Fruit fly (Drosophila melanogaster) whole organism, embryonic: ENCODE data around the gene CG10345.

Experiments
- Aef1 ChIP-seq: fragments of 200-800 bp; sonication (Bioruptor generic); IDR thresholded peaks from 3 replicates; pipeline ENCODE4 v1.3.6; 2022; ENCODE audit warnings: missing biosample characterization, missing genetic modification characterization
- CG10267 ChIP-seq: fragments of 200-800 bp; sonication (Bioruptor generic); optimal IDR thresholded peaks from 2 replicates; lab custom pipeline; 2018; ENCODE audit warnings: missing biosample characterization, mild to moderate bottlenecking, missing genetic modification characterization, moderate library complexity
- CG11695 ChIP-seq: fragments of 200-800 bp; sonication (Bioruptor generic); IDR thresholded peaks from 3 replicates; pipeline ENCODE4 v1.3.6; 2022; ENCODE audit warnings: missing biosample characterization, missing genetic modification characterization
- CG11696 ChIP-seq: fragments of 200-800 bp; sonication (Bioruptor generic); IDR thresholded peaks from 2 replicates; pipeline ENCODE4 v1.3.6; 2022; ENCODE audit warnings: missing biosample characterization, missing genetic modification characterization
- CG12299 ChIP-seq: fragments of 200-800 bp; sonication (Bioruptor generic); optimal IDR thresholded peaks from 2 replicates; lab custom pipeline; 2018; ENCODE audit warnings: missing biosample characterization, mild to moderate bottlenecking, missing genetic modification characterization
- CG12659 ChIP-seq: fragments of 200-800 bp; sonication (Bioruptor generic); optimal IDR thresholded peaks from 3 replicates; lab custom pipeline; 2017; ENCODE audit warnings: mild to moderate bottlenecking, missing biosample characterization, missing genetic modification reagents, missing genetic modification characterization
- CG13287 ChIP-seq: fragments of 200-800 bp; sonication (Bioruptor generic); IDR thresholded peaks from 2 replicates; pipeline ENCODE4 v1.3.6; 2022; ENCODE audit warnings: missing biosample characterization, missing genetic modification characterization; ENCODE audit not compliant: partially characterized antibody
- CG13296 ChIP-seq: fragments of 200-800 bp; sonication (Bioruptor generic); optimal IDR thresholded peaks from 3 replicates; lab custom pipeline; 2018; ENCODE audit warnings: missing biosample characterization, mild to moderate bottlenecking, missing genetic modification characterization
- CG15601 ChIP-seq: fragments of 200-800 bp; sonication (Bioruptor generic); optimal IDR thresholded peaks from 3 replicates; lab custom pipeline; 2019; ENCODE audit warnings: missing biosample characterization, mild to moderate bottlenecking, missing genetic modification characterization, moderate library complexity
- CG16779 ChIP-seq: fragments of 200-800 bp; sonication (Bioruptor generic); IDR thresholded peaks from 2 replicates; pipeline ENCODE4 v1.3.6; 2022; ENCODE audit warnings: missing biosample characterization, missing genetic modification characterization
- CG2116 ChIP-seq: fragments of 200-800 bp; sonication (Bioruptor generic); optimal IDR thresholded peaks from 3 replicates; lab custom pipeline; 2018; ENCODE audit warnings: missing biosample characterization, mild to moderate bottlenecking, missing genetic modification characterization
- CG34224 ChIP-seq: fragments of 200-800 bp; sonication (Bioruptor generic); IDR thresholded peaks from 3 replicates; pipeline ENCODE4 v1.3.6; 2022; ENCODE audit warnings: missing biosample characterization, missing genetic modification characterization; ENCODE audit not compliant: partially characterized antibody
- CG34376 ChIP-seq: fragments of 200-800 bp; sonication (Bioruptor generic); optimal IDR thresholded peaks from 2 replicates; lab custom pipeline; 2018; ENCODE audit warnings: missing biosample characterization, mild to moderate bottlenecking, missing genetic modification characterization
- CG6689 ChIP-seq: fragments of 200-800 bp; sonication (Bioruptor generic); IDR thresholded peaks from 2 replicates; pipeline ENCODE4 v1.3.6; 2022; ENCODE audit warnings: missing biosample characterization, missing genetic modification characterization
- CG7987 ChIP-seq: fragments of 200-800 bp; sonication (Bioruptor generic); optimal IDR thresholded peaks from 2 replicates; lab custom pipeline; 2018; ENCODE audit warnings: missing biosample characterization, mild to moderate bottlenecking, missing genetic modification characterization, moderate library complexity
- CG8944 ChIP-seq: fragments of 200-800 bp; sonication (Bioruptor generic); optimal IDR thresholded peaks from 3 replicates; lab custom pipeline; 2016; ENCODE audit warnings: missing biosample characterization, missing genetic modification characterization
- CG9797 ChIP-seq: fragments of 200-800 bp; sonication (Bioruptor generic); optimal IDR thresholded peaks from 3 replicates; lab custom pipeline; 2018; ENCODE audit warnings: missing biosample characterization, mild to moderate bottlenecking, missing genetic modification characterization
- Deaf1 ChIP-seq: fragments of 200-800 bp; optimal IDR thresholded peaks from 3 replicates; lab custom pipeline; 2019; ENCODE audit warnings: missing biosample characterization, mild to moderate bottlenecking, missing genetic modification characterization, moderate library complexity
- ERR ChIP-seq: fragments of 200-800 bp; sonication (Bioruptor generic); optimal IDR thresholded peaks from 2 replicates; lab custom pipeline; 2016; ENCODE audit warnings: missing biosample characterization, missing genetic modification characterization
- Ets97D ChIP-seq: fragments of 200-800 bp; sonication (Bioruptor generic); optimal IDR thresholded peaks from 3 replicates; lab custom pipeline; 2016; ENCODE audit warnings: missing biosample characterization, missing genetic modification characterization
- Fer3 ChIP-seq: fragments of 200-800 bp; sonication (Bioruptor generic); optimal IDR thresholded peaks from 2 replicates; lab custom pipeline; 2018; ENCODE audit warnings: missing biosample characterization, mild to moderate bottlenecking, missing genetic modification characterization, moderate library complexity
- HLH4C ChIP-seq: fragments of 200-800 bp; sonication (Bioruptor generic); IDR thresholded peaks from 3 replicates; pipeline ENCODE4 v1.3.6; 2022; ENCODE audit warnings: missing biosample characterization, missing genetic modification characterization; ENCODE audit not compliant: partially characterized antibody
- HmgD ChIP-seq: fragments of 200-800 bp; sonication (Bioruptor generic); optimal IDR thresholded peaks from 3 replicates; lab custom pipeline; 2016; ENCODE audit warnings: missing biosample characterization, missing genetic modification characterization
- Lim3 ChIP-seq: fragments of 200-800 bp; sonication (Bioruptor generic); IDR thresholded peaks from 2 replicates; pipeline ENCODE4 v1.3.6; 2022; ENCODE audit warnings: missing biosample characterization, missing genetic modification characterization
- MESR4 ChIP-seq: fragments of 200-800 bp; sonication (Bioruptor generic); optimal IDR thresholded peaks from 2 replicates; lab custom pipeline; 2018; ENCODE audit warnings: missing biosample characterization, mild to moderate bottlenecking, missing genetic modification characterization, moderate library complexity
- Myb ChIP-seq: fragments of 200-800 bp; sonication (Bioruptor generic); optimal IDR thresholded peaks from 2 replicates; lab custom pipeline; 2016; ENCODE audit warnings: missing biosample characterization, missing genetic modification characterization
- Nf-YA ChIP-seq: fragments of 200-800 bp; sonication (Bioruptor generic); IDR thresholded peaks from 2 replicates; pipeline ENCODE4 v1.3.6; 2022; ENCODE audit warnings: missing biosample characterization, missing genetic modification characterization
- Nf-YC ChIP-seq: fragments of 200-800 bp; optimal IDR thresholded peaks from 3 replicates; lab custom pipeline; 2019; ENCODE audit warnings: missing biosample characterization, mild to moderate bottlenecking, missing genetic modification characterization, moderate library complexity
- Opbp ChIP-seq: fragments of 200-800 bp; sonication (Bioruptor generic); IDR thresholded peaks from 3 replicates; pipeline ENCODE4 v1.3.6; 2022; ENCODE audit warnings: missing biosample characterization, missing genetic modification characterization; ENCODE audit not compliant: partially characterized antibody
- Scr ChIP-seq: fragments of 200-800 bp; sonication (Bioruptor generic); IDR thresholded peaks from 2 replicates; pipeline ENCODE4 v1.3.6; 2022; ENCODE audit warnings: missing biosample characterization, missing genetic modification characterization; ENCODE audit not compliant: partially characterized antibody
- Sin3A ChIP-seq: fragments of >200 bp; optimal IDR thresholded peaks from 2 replicates; lab custom pipeline; 2018
- Sry-δ ChIP-seq: fragments of 200-800 bp; sonication (Bioruptor generic); optimal IDR thresholded peaks from 2 replicates; lab custom pipeline; 2016; ENCODE audit warnings: missing biosample characterization, missing genetic modification characterization
- TFAM ChIP-seq: fragments of 200-800 bp; sonication (Bioruptor generic); optimal IDR thresholded peaks from 2 replicates; lab custom pipeline; 2017; ENCODE audit warnings: missing biosample characterization, missing genetic modification characterization, inconsistent platforms
- YL-1 ChIP-seq: fragments of 200-800 bp; sonication (Bioruptor generic); optimal IDR thresholded peaks from 3 replicates; lab custom pipeline; 2017; ENCODE audit warnings: missing biosample characterization, mild to moderate bottlenecking, missing genetic modification characterization
- amos ChIP-seq: fragments of 200-800 bp; sonication (Bioruptor generic); IDR thresholded peaks from 2 replicates; pipeline ENCODE4 v1.3.6; 2022; ENCODE audit warnings: missing biosample characterization, missing genetic modification characterization; ENCODE audit not compliant: partially characterized antibody
- ap ChIP-seq: fragments of 200-800 bp; sonication (Bioruptor generic); IDR thresholded peaks from 2 replicates; pipeline ENCODE4 v1.3.6; 2022; ENCODE audit warnings: missing biosample characterization, missing genetic modification characterization
- bbx ChIP-seq: fragments of 200-800 bp; sonication (Bioruptor generic); IDR thresholded peaks from 2 replicates; pipeline ENCODE4 v1.3.6; 2022; ENCODE audit warnings: missing biosample characterization, missing genetic modification characterization; ENCODE audit not compliant: partially characterized antibody
- ems ChIP-seq: fragments of 200-800 bp; sonication (Bioruptor generic); optimal IDR thresholded peaks from 3 replicates; lab custom pipeline; 2016; ENCODE audit warnings: missing biosample characterization, missing genetic modification characterization
- gfzf ChIP-seq: fragments of 200-800 bp; sonication (Bioruptor generic); optimal IDR thresholded peaks from 2 replicates; lab custom pipeline; 2016; ENCODE audit warnings: missing biosample characterization, mild to moderate bottlenecking, missing genetic modification characterization, moderate library complexity
- grn ChIP-seq: fragments of 200-800 bp; sonication (Bioruptor generic); optimal IDR thresholded peaks from 3 replicates; lab custom pipeline; 2017; ENCODE audit warnings: missing biosample characterization, missing genetic modification characterization
- jigr1 ChIP-seq: fragments of 200-800 bp; sonication (Bioruptor generic); IDR thresholded peaks from 3 replicates; pipeline ENCODE4 v1.3.6; 2022; ENCODE audit warnings: missing biosample characterization, missing genetic modification characterization
- nom ChIP-seq: fragments of 200-800 bp; sonication (Bioruptor generic); optimal IDR thresholded peaks from 2 replicates; lab custom pipeline; 2017; ENCODE audit warnings: missing biosample characterization, missing genetic modification characterization, mild to moderate bottlenecking, moderate library complexity, missing genetic modification reagents
- pzg ChIP-seq: fragments of 200-800 bp; sonication (Bioruptor generic); optimal IDR thresholded peaks from 3 replicates; lab custom pipeline; 2018; ENCODE audit warnings: missing biosample characterization, mild to moderate bottlenecking, missing genetic modification characterization, moderate library complexity
- rib ChIP-seq: fragments of 200-800 bp; sonication (Bioruptor generic); IDR thresholded peaks from 2 replicates; pipeline ENCODE4 v1.3.6; 2022; ENCODE audit warnings: missing biosample characterization, missing genetic modification characterization
- row ChIP-seq: fragments of 200-800 bp; sonication (Bioruptor generic); IDR thresholded peaks from 3 replicates; pipeline ENCODE4 v1.3.6; 2022; ENCODE audit warnings: missing biosample characterization, missing genetic modification characterization
- sens ChIP-seq: fragments of 200-800 bp; sonication (Bioruptor generic); peaks from one replicate; lab custom pipeline; 2016; ENCODE audit warnings: missing biosample characterization, missing genetic modification characterization
- slou ChIP-seq: fragments of 200-800 bp; sonication (Bioruptor generic); optimal IDR thresholded peaks from 3 replicates; lab custom pipeline; 2016; ENCODE audit warnings: missing biosample characterization, missing genetic modification characterization
- tap ChIP-seq: fragments of 200-800 bp; optimal IDR thresholded peaks from 3 replicates; lab custom pipeline; 2019; ENCODE audit warnings: missing biosample characterization, mild to moderate bottlenecking, missing genetic modification characterization, moderate library complexity
- tio ChIP-seq: fragments of 200-800 bp; sonication (Bioruptor generic); optimal IDR thresholded peaks from 2 replicates; lab custom pipeline; 2017; ENCODE audit warnings: missing biosample characterization, missing genetic modification characterization, inconsistent platforms
- tup ChIP-seq: fragments of 200-800 bp; sonication (Bioruptor generic); optimal IDR thresholded peaks from 2 replicates; lab custom pipeline; 2016; ENCODE audit warnings: missing biosample characterization, mild to moderate bottlenecking, missing genetic modification characterization, moderate library complexity
- unc-4 ChIP-seq: fragments of 200-800 bp; sonication (Bioruptor generic); IDR thresholded peaks from 2 replicates; pipeline ENCODE4 v1.3.6; 2022; ENCODE audit warnings: missing biosample characterization, missing genetic modification characterization; ENCODE audit not compliant: partially characterized antibody

CG10345 gene

dm6 chr3R:16643591-16643990 is 38.9 kb upstream of the CG10345 start, which contains the start of gene Arl6IP1 (continued):
- TF ChIP-seq Myb (peak; percentile 72), amos (GFP tag; lab: Robert Waterston, UW) (peak; percentile 39; the same call in 1 of the 2 replicates), Sry-δ (GFP tag; lab: Kevin White, UChicago) (peak; percentile 62), Aef1 (GFP tag; lab: Robert Waterston, UW) (no peak), rib (GFP tag; lab: Robert Waterston, UW) (no peak), grn (GFP tag; lab: Kevin White, UChicago) (no peak), unc-4 (peak; percentile 34; the same call in 1 of the 2 replicates), CG16779 (GFP tag; lab: Robert Waterston, UW) (no peak), CG10267 (tag; lab: Kevin White, UChicago) (peak; percentile 32), CG15601 (tag; lab: Kevin White, UChicago) (peak; percentile 31), row (GFP tag; lab: Robert Waterston, UW) (no peak), Nf-YC (tag; lab: Kevin White, UChicago) (no peak), CG6689 (GFP tag; lab: Robert Waterston, UW) (no peak), Nf-YA (GFP tag; lab: Robert Waterston, UW) (no peak), HmgD (GFP tag; lab: Kevin White, UChicago) (no peak), Fer3 (tag; lab: Kevin White, UChicago) (no peak), nom (peak; percentile 8), CG12659 (peak; percentile 32), CG11695 (GFP tag; lab: Robert Waterston, UW) (no peak), jigr1 (GFP tag; lab: Robert Waterston, UW) (no peak), Ets97D (GFP tag; lab: Kevin White, UChicago) (peak; percentile 76), CG11696 (GFP tag; lab: Robert Waterston, UW) (no peak), Sin3A (lab: Kevin White, UChicago) (peak; percentile 36), CG9797 (GFP tag; lab: Kevin White, UChicago) (peak; percentile 86), gfzf (GFP tag; lab: Kevin White, UChicago) (peak; percentile 86), slou (no peak), sens (GFP tag; lab: Kevin White, UChicago) (peak; percentile 35), CG13296 (GFP tag; lab: Kevin White, UChicago) (no peak), TFAM (GFP tag; lab: Kevin White, UChicago) (no peak), Deaf1 (tag; lab: Kevin White, UChicago) (no peak), CG13287 (GFP tag; lab: Robert Waterston, UW) (peak; percentile 73), tio (no peak), Scr (GFP tag; lab: Robert Waterston, UW) (peak; percentile 56), CG8944 (GFP tag; lab: Kevin White, UChicago) (no peak), HLH4C (peak; percentile 57), ems (GFP tag; lab: Kevin White, UChicago) (no peak), pzg (GFP tag; lab: Kevin White, UChicago) (peak; percentile 84), tup (GFP tag; lab: Kevin White, UChicago) (no peak), CG7987 (GFP tag; lab: Kevin White, UChicago) (no peak), Lim3 (GFP tag; lab: Robert Waterston, UW) (no peak), CG34224 (GFP tag; lab: Robert Waterston, UW) (peak; percentile 66; the same call in 2 of the 3 replicates), ERR (no peak), bbx (peak; percentile 67), CG2116 (GFP tag; lab: Kevin White, UChicago) (peak; percentile 99), MESR4 (GFP tag; lab: Kevin White, UChicago) (peak; percentile 72), tap (tag; lab: Kevin White, UChicago) (no peak), YL-1 (GFP tag; lab: Kevin White, UChicago) (peak; percentile 56), CG34376 (peak; percentile 8), CG12299 (tag; lab: Kevin White, UChicago) (no peak), Opbp (peak; percentile 62; the same call in 2 of the 3 replicates), ap (GFP tag; lab: Robert Waterston, UW) (no peak)
